Worm (Caenorhabditis elegans) whole organism, L1 larva: ENCODE data around the gene cal-1.

ENCODE experiments used
- C16A3.4 ChIP-seq: fragments of 150-350 bp; optimal IDR thresholded peaks from 2 replicates; lab custom pipeline; 2014; ENCODE audit warnings: missing biosample characterization, missing genetic modification characterization
- C34B4.2 ChIP-seq: sonication (generic microtip); optimal IDR thresholded peaks from 2 replicates; lab custom pipeline; 2017; ENCODE audit warnings: mild to moderate bottlenecking, missing genetic modification characterization, missing compliant biosample characterization
- Y116A8C.19 ChIP-seq: sonication (generic microtip); optimal IDR thresholded peaks from 2 replicates; lab custom pipeline; 2016; ENCODE audit warnings: missing compliant biosample characterization, missing genetic modification characterization, borderline replicate concordance
- aly-2 ChIP-seq: fragments of 150-350 bp; optimal IDR thresholded peaks from 2 replicates; lab custom pipeline; 2014; ENCODE audit warnings: missing biosample characterization, missing genetic modification characterization
- ama-1 ChIP-seq: fragments of 150-350 bp; optimal IDR thresholded peaks from 2 replicates; lab custom pipeline; 2014
- blmp-1 ChIP-seq: fragments of 150-350 bp; optimal IDR thresholded peaks from 2 replicates; lab custom pipeline; 2014; ENCODE audit warnings: missing biosample characterization, missing genetic modification characterization
- ceh-63 ChIP-seq: fragments of 200-800 bp; sonication (Bioruptor generic); optimal IDR thresholded peaks from 2 replicates; lab custom pipeline; 2018; ENCODE audit warnings: mild to moderate bottlenecking, missing genetic modification characterization, missing compliant biosample characterization
- ceh-82 ChIP-seq, 3 experiments: fragments of 150-350 bp in 1 of 3; sonication (generic microtip) in 2 of 3; optimal IDR thresholded peaks; 2 replicates each; lab custom pipeline; 2014 to 2017; ENCODE audit warnings: missing biosample characterization in 3 of 3, missing genetic modification characterization in 3 of 3
- ceh-88 ChIP-seq: fragments of 200-800 bp; sonication (Bioruptor generic); IDR thresholded peaks from 2 replicates; pipeline ENCODE4 v1.3.6; 2022; ENCODE audit warnings: missing genetic modification characterization, missing compliant biosample characterization
- dsc-1 ChIP-seq: sonication (generic microtip); optimal IDR thresholded peaks from 2 replicates; lab custom pipeline; 2016; ENCODE audit warnings: mild to moderate bottlenecking, missing genetic modification characterization, missing compliant biosample characterization
- efl-1 ChIP-seq, 4 experiments: fragments of 150-350 bp; optimal IDR thresholded peaks in 3 of 4; peaks in 1 of 4; 1 replicate in 1 of 4; 2 replicates in 3 of 4; lab custom pipeline; 2014; ENCODE audit warnings: missing biosample characterization in 2 of 4, missing genetic modification characterization in 2 of 4, missing genetic modification reagents in 2 of 4
- efl-3 ChIP-seq: fragments of 200-800 bp; sonication (Bioruptor generic); optimal IDR thresholded peaks from 2 replicates; lab custom pipeline; 2018; ENCODE audit warnings: mild to moderate bottlenecking, missing genetic modification characterization, missing compliant biosample characterization
- egl-27 ChIP-seq, 2 experiments: fragments of 150-350 bp in 1 of 2; sonication (generic microtip); optimal IDR thresholded peaks; 3 replicates each; lab custom pipeline; 2017 to 2018; ENCODE audit warnings: missing biosample characterization in 2 of 2, missing genetic modification characterization in 2 of 2, missing genetic modification reagents in 2 of 2
- elt-3 ChIP-seq, 6 experiments: fragments of 150-350 bp in 1 of 6; sonication (generic microtip); optimal IDR thresholded peaks; 2 replicates each; lab custom pipeline; 2017 to 2018; ENCODE audit warnings: missing biosample characterization in 6 of 6, missing genetic modification characterization in 6 of 6, inconsistent platforms in 1 of 6
- fkh-4 ChIP-seq: sonication (generic microtip); optimal IDR thresholded peaks from 2 replicates; lab custom pipeline; 2016; ENCODE audit warnings: missing compliant biosample characterization, missing genetic modification characterization, borderline replicate concordance
- fos-1 ChIP-seq: fragments of 150-350 bp; optimal IDR thresholded peaks from 2 replicates; lab custom pipeline; 2014; ENCODE audit warnings: missing biosample characterization, missing genetic modification characterization
- grh-1 ChIP-seq: fragments of 200-800 bp; sonication (Bioruptor generic); IDR thresholded peaks from 2 replicates; pipeline ENCODE4 v1.3.6; 2022; ENCODE audit warnings: missing genetic modification reagents, missing genetic modification characterization, missing compliant biosample characterization
- hpl-2 ChIP-seq: fragments of 150-350 bp; optimal IDR thresholded peaks from 2 replicates; lab custom pipeline; 2014; ENCODE audit warnings: missing biosample characterization, missing genetic modification reagents, missing genetic modification characterization
- jun-1 ChIP-seq: fragments of 150-350 bp; optimal IDR thresholded peaks from 2 replicates; lab custom pipeline; 2014; ENCODE audit warnings: missing biosample characterization, missing genetic modification reagents, missing genetic modification characterization
- lin-13 ChIP-seq: fragments of 150-350 bp; optimal IDR thresholded peaks from 2 replicates; lab custom pipeline; 2014; ENCODE audit warnings: missing biosample characterization, missing genetic modification reagents, missing genetic modification characterization
- lin-14 ChIP-seq: fragments of 200-800 bp; sonication (Bioruptor generic); optimal IDR thresholded peaks from 2 replicates; lab custom pipeline; 2018; ENCODE audit warnings: mild to moderate bottlenecking, missing genetic modification characterization, moderate library complexity, missing compliant biosample characterization
- lir-3 ChIP-seq: sonication (generic microtip); optimal IDR thresholded peaks from 2 replicates; lab custom pipeline; 2016; ENCODE audit warnings: mild to moderate bottlenecking, missing genetic modification characterization, moderate library complexity, missing compliant biosample characterization; ENCODE audit not compliant: poor library complexity
- mdl-1 ChIP-seq, 2 experiments: fragments of 150-350 bp; optimal IDR thresholded peaks; 2 replicates each; lab custom pipeline; 2014 to 2017; ENCODE audit warnings: missing biosample characterization in 2 of 2, missing genetic modification characterization in 2 of 2, inconsistent platforms in 1 of 2
- mep-1 ChIP-seq: fragments of 150-350 bp; optimal IDR thresholded peaks from 2 replicates; lab custom pipeline; 2014; ENCODE audit warnings: missing biosample characterization, missing genetic modification characterization
- nhr-19 ChIP-seq: fragments of 200-800 bp; sonication (Bioruptor generic); conservative IDR thresholded peaks from 2 replicates; pipeline ENCODE4 v1.3.6; 2022; ENCODE audit warnings: missing genetic modification characterization, missing compliant biosample characterization
- nhr-237 ChIP-seq: fragments of 150-350 bp; optimal IDR thresholded peaks from 2 replicates; lab custom pipeline; 2014; ENCODE audit warnings: missing biosample characterization, missing genetic modification characterization
- nhr-47 ChIP-seq: sonication (generic microtip); optimal IDR thresholded peaks from 2 replicates; lab custom pipeline; 2016; ENCODE audit warnings: mild to moderate bottlenecking, missing genetic modification characterization, moderate library complexity, missing compliant biosample characterization
- nhr-71 ChIP-seq: sonication (generic microtip); optimal IDR thresholded peaks from 2 replicates; lab custom pipeline; 2016; ENCODE audit warnings: mild to moderate bottlenecking, missing genetic modification characterization, moderate library complexity, missing compliant biosample characterization
- nhr-84 ChIP-seq: sonication (generic microtip); optimal IDR thresholded peaks from 2 replicates; lab custom pipeline; 2017; ENCODE audit warnings: missing biosample characterization, missing genetic modification characterization
- nhr-85 ChIP-seq: sonication (generic microtip); peaks from one replicate; lab custom pipeline; 2016; ENCODE audit warnings: missing genetic modification characterization, inconsistent platforms, missing compliant biosample characterization
- nhr-90 ChIP-seq: sonication (generic microtip); optimal IDR thresholded peaks from 2 replicates; lab custom pipeline; 2016; ENCODE audit warnings: mild to moderate bottlenecking, missing genetic modification characterization, missing compliant biosample characterization; ENCODE audit not compliant: poor library complexity
- pag-3 ChIP-seq: sonication (generic microtip); optimal IDR thresholded peaks from 2 replicates; lab custom pipeline; 2017; ENCODE audit warnings: missing genetic modification characterization, mild to moderate bottlenecking, missing compliant biosample characterization, antibody characterized with exemption, borderline replicate concordance; ENCODE audit not compliant: insufficient read depth
- pax-3 ChIP-seq: fragments of 200-800 bp; sonication (Bioruptor generic); optimal IDR thresholded peaks from 2 replicates; lab custom pipeline; 2018; ENCODE audit warnings: mild to moderate bottlenecking, missing genetic modification characterization, moderate library complexity, missing compliant biosample characterization
- pqm-1 ChIP-seq: sonication (generic microtip); optimal IDR thresholded peaks from 3 replicates; lab custom pipeline; 2017; ENCODE audit warnings: missing biosample characterization, missing genetic modification characterization
- snu-23 ChIP-seq: sonication (generic microtip); optimal IDR thresholded peaks from 2 replicates; lab custom pipeline; 2016; ENCODE audit warnings: missing genetic modification characterization, missing compliant biosample characterization
- sox-4 ChIP-seq: sonication (generic microtip); optimal IDR thresholded peaks from 2 replicates; lab custom pipeline; 2016; ENCODE audit warnings: missing genetic modification characterization, missing compliant biosample characterization
- sup-37 ChIP-seq: fragments of 200-800 bp; sonication (Bioruptor generic); optimal IDR thresholded peaks from 2 replicates; lab custom pipeline; 2018; ENCODE audit warnings: mild to moderate bottlenecking, missing genetic modification characterization, missing compliant biosample characterization
- tbx-2 ChIP-seq: sonication (generic microtip); optimal IDR thresholded peaks from 2 replicates; lab custom pipeline; 2016; ENCODE audit warnings: missing genetic modification characterization, missing compliant biosample characterization
- unc-30 ChIP-seq: sonication (generic microtip); optimal IDR thresholded peaks from 2 replicates; lab custom pipeline; 2017; ENCODE audit warnings: missing biosample characterization, missing genetic modification characterization
- unc-62 ChIP-seq: fragments of 150-350 bp; optimal IDR thresholded peaks from 2 replicates; lab custom pipeline; 2014; ENCODE audit warnings: missing biosample characterization, missing genetic modification reagents, missing genetic modification characterization
- unc-98 ChIP-seq: fragments of 200-800 bp; sonication (Bioruptor generic); IDR thresholded peaks from 2 replicates; pipeline ENCODE4 v1.3.6; 2022; ENCODE audit warnings: missing genetic modification characterization, missing compliant biosample characterization
- xbp-1 ChIP-seq: sonication (generic microtip); optimal IDR thresholded peaks from 2 replicates; lab custom pipeline; 2016; ENCODE audit warnings: missing genetic modification characterization, missing compliant biosample characterization
- zip-4 ChIP-seq: fragments of 200-800 bp; sonication (Bioruptor generic); optimal IDR thresholded peaks from 2 replicates; lab custom pipeline; 2018; ENCODE audit warnings: mild to moderate bottlenecking, missing genetic modification characterization, moderate library complexity, missing compliant biosample characterization

cal-1 gene

ce11 chrV:12551638-12552478 is 34.8 kb upstream of the cal-1 start (continued):
- TF ChIP-seq nhr-47 (tag; lab: Kevin White, UChicago) (peak; percentile 31), lir-3 (tag; lab: Kevin White, UChicago) (no peak), nhr-84 (tag; lab: Kevin White, UChicago) (no peak), xbp-1 (tag; lab: Kevin White, UChicago) (no peak), efl-1 (optimal IDR thresholded peaks at IDR 0.05; lab: Kevin White, UChicago) (no peak), efl-1 (GFP tag; optimal IDR thresholded peaks at IDR 0.05 in 1 of 2; lab: Kevin White, UChicago) (peak in 1 of 2 experiments; percentile 91), aly-2 (tag; lab: Kevin White, UChicago) (peak; percentile 81), pax-3 (tag; lab: Kevin White, UChicago) (peak; percentile 55), dsc-1 (peak; percentile 21), C16A3.4 (peak; percentile 41), nhr-71 (peak; percentile 67), jun-1 (tag; lab: Kevin White, UChicago) (peak; percentile 31), grh-1 (GFP tag; lab: Robert Waterston, UW) (peak; percentile 63; the same call in 1 of the 2 replicates), elt-3 (tag; optimal IDR thresholded peaks at IDR 0.05; lab: Kevin White, UChicago) (peak in 5 of 6 experiments; percentile 34 to 72 (median 55)), C34B4.2 (tag; lab: Kevin White, UChicago) (no peak), lin-14 (GFP tag; lab: Kevin White, UChicago) (peak; percentile 37), ama-1 (lab: Kevin White, UChicago) (peak; percentile 92), nhr-90 (tag; lab: Kevin White, UChicago) (peak; percentile 49), mep-1 (tag; lab: Kevin White, UChicago) (peak; percentile 14), egl-27 (tag; optimal IDR thresholded peaks at IDR 0.05; lab: Kevin White, UChicago) (no peak), mdl-1 (tag; optimal IDR thresholded peaks at IDR 0.05; lab: Kevin White, UChicago) (no peak), pag-3 (tag; lab: Kevin White, UChicago) (no peak), Y116A8C.19 (no peak), tbx-2 (tag; lab: Kevin White, UChicago) (peak; percentile 28), hpl-2 (GFP tag; lab: Kevin White, UChicago) (no peak), lin-13 (GFP tag; lab: Kevin White, UChicago) (no peak), sox-4 (no peak)

- no peak for TF ChIP-seq nhr-71
- TF ChIP-seq pag-3 (tag; lab: Kevin White, UChicago): no peak
- TF ChIP-seq nhr-47 (tag; lab: Kevin White, UChicago): peak; percentile 26
- peak; percentile 14 for TF ChIP-seq snu-23 (GFP tag; lab: Kevin White, UChicago)
- TF ChIP-seq elt-3 (tag; optimal IDR thresholded peaks at IDR 0.05; lab: Kevin White, UChicago): peak in 1 of 6 experiments; percentile 12
- no peak for TF ChIP-seq efl-3 (GFP tag; lab: Kevin White, UChicago)
- TF ChIP-seq blmp-1 (tag; lab: Kevin White, UChicago): peak; percentile 70
- TF ChIP-seq dsc-1: peak; percentile 86
- peak; percentile 43 for TF ChIP-seq pax-3 (tag; lab: Kevin White, UChicago)
- peak; percentile 16 for TF ChIP-seq nhr-85
- TF ChIP-seq, all 84 proteins: peak for 7
Measured at ce11 chrV:12550755-12551154, 33.7 kb upstream of the cal-1 start.

- no peak for TF ChIP-seq nhr-84 (tag; lab: Kevin White, UChicago)
- TF ChIP-seq pax-3 (tag; lab: Kevin White, UChicago): no peak
- TF ChIP-seq unc-30 (tag; lab: Kevin White, UChicago): no peak
- no peak for TF ChIP-seq nhr-47 (tag; lab: Kevin White, UChicago)
- TF ChIP-seq xbp-1 (tag; lab: Kevin White, UChicago): no peak
- no peak for TF ChIP-seq hpl-2 (GFP tag; lab: Kevin White, UChicago)
- TF ChIP-seq unc-98 (GFP tag; lab: Robert Waterston, UW): no peak
- no peak for TF ChIP-seq nhr-237 (tag; lab: Kevin White, UChicago)
- no peak for TF ChIP-seq ceh-82 (tag; optimal IDR thresholded peaks at IDR 0.05; lab: Kevin White, UChicago)
- TF ChIP-seq zip-4: no peak
- TF ChIP-seq Y116A8C.19: no peak
- TF ChIP-seq fos-1: no peak
- no peak for TF ChIP-seq unc-62
- no peak for TF ChIP-seq ceh-63 (GFP tag; lab: Kevin White, UChicago)
- no peak for TF ChIP-seq fkh-4 (tag; lab: Kevin White, UChicago)
- TF ChIP-seq pqm-1: no peak
- TF ChIP-seq efl-3 (GFP tag; lab: Kevin White, UChicago): no peak
- TF ChIP-seq tbx-2 (tag; lab: Kevin White, UChicago): peak; percentile 42
- peak; percentile 25 for TF ChIP-seq nhr-19 (GFP tag; lab: Robert Waterston, UW)
- TF ChIP-seq egl-27 (tag; optimal IDR thresholded peaks at IDR 0.05; lab: Kevin White, UChicago): no peak
- no peak for TF ChIP-seq sup-37 (GFP tag; lab: Kevin White, UChicago)
- TF ChIP-seq ceh-88 (GFP tag; lab: Robert Waterston, UW): no peak
- TF ChIP-seq mdl-1 (tag; optimal IDR thresholded peaks at IDR 0.05; lab: Kevin White, UChicago): peak in 1 of 2 experiments; percentile 30
Measured at ce11 chrV:12550036-12550626, 33.1 kb upstream of the cal-1 start, which contains the start of gene F45D3.3. Gene F45D3.3 (minus strand): TSS chrV:12550385.
